Worm (Caenorhabditis elegans) whole organism, L4/young adult: ENCODE results near the gene T06C12.9.
"Not testable (repeated sequence)": the region's sequence is repeated elsewhere in the genome, so short reads cannot be mapped to it uniquely, and the experiment has no call there.

Experiments used
- W03F9.2 ChIP-seq: fragments of 150-350 bp; optimal IDR thresholded peaks from 2 replicates; lab custom pipeline; 2014; ENCODE audit warnings: missing biosample characterization, missing genetic modification characterization
- dao-5 ChIP-seq: sonication (generic microtip); optimal IDR thresholded peaks from 2 replicates; lab custom pipeline; 2016; ENCODE audit warnings: missing genotype, missing genetic modification characterization, moderate library complexity, missing compliant biosample characterization
- him-1 ChIP-seq: sonication (generic microtip); optimal IDR thresholded peaks from 2 replicates; lab custom pipeline; 2016; ENCODE audit warnings: missing genotype, missing genetic modification reagents, missing genetic modification characterization, missing compliant biosample characterization

T06C12.9 gene

DNA sequence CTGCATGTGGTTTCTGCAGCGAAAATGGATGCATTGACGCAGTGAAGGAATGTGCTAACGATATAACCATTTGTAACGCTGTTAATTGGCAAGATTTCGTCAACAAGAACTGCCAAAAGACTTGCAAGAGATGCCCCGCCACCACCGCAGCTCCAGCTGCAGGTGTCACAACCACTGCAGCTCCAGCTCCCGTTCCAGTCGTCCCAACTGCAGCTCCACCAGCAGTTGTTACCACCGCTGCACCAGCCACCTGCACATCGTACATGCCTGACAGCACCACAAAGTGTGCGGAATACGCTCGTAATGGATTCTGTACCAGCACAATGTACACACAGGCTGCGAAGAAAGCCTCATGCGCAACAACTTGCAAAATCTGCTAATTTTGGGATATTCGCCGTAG is 26.8 kb upstream of the T06C12.9 start:
- no peak for TF ChIP-seq W03F9.2 (tag; lab: Kevin White, UChicago)
- TF ChIP-seq dao-5 (tag; lab: Kevin White, UChicago): no peak
- no peak for TF ChIP-seq him-1 (tag; lab: Kevin White, UChicago)

DNA sequence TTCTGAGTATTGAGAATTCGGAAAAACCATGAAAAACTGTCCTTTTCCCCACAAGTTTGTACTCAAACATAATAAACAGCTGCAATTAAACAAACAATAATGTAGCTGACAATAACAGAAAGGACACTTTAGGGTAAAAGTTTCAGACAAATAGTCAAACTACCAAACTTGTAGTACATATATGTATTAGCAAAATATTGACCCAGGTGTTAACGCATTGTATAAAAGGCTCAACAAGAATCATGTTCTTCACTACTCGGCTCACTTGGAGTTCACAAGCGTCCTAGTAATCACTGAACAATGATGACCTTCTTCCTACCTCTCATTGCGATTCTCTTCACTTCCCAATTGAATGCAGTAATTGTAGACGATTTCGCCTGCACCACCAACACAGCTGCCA is 26.0 kb upstream of the T06C12.9 start, which contains the start of gene F35E8.6:
F35E8.6 (plus strand) TSS at position 301 of the 400 bp plus-strand sequence.
- no peak for TF ChIP-seq dao-5 (tag; lab: Kevin White, UChicago)
- TF ChIP-seq W03F9.2 (tag; lab: Kevin White, UChicago): no peak
- no peak for TF ChIP-seq him-1 (tag; lab: Kevin White, UChicago)

DNA sequence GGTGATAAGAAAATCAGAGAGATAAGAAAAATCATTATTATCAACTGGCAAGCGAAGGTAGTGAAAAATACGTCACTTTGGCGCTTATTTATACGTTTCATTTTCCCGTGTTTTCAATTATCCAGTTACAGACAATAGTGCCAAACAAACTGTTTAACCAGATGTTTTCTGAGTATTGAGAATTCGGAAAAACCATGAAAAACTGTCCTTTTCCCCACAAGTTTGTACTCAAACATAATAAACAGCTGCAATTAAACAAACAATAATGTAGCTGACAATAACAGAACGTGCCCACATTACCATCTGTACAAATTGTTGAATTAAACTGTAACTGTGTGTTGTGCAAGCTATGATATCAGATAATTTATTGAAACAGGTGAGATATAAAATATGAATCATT is 19.7 kb upstream of the T06C12.9 start, which contains the start of the genes F35E8.1 and F35E8.2:
F35E8.1 (minus strand) TSS at position 101 of the 400 bp plus-strand sequence.
F35E8.2 (plus strand) TSS at position 132 of the 400 bp plus-strand sequence.
- TF ChIP-seq him-1, dao-5, W03F9.2 (tag; lab: Kevin White, UChicago): not testable (repeated sequence)

DNA sequence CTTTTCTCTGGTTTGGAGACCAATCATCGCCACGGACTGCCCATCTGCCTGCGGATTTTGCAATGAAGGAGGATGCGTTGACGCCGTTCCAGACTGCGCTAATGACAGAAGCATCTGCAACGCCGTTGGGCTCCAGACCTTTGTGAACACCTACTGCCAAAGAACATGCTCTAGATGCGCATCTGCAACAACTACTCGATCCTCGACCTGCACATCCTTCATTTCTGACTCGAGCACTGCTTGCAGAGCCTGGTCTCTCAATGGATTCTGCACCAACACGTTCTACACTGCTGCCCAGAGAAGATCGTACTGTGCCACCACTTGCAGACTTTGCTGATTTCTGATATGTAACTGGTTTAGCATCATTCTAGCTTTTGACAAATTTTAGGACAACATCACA is 14.7 kb upstream of the T06C12.9 start:
- TF ChIP-seq dao-5 (tag; lab: Kevin White, UChicago): no peak
- TF ChIP-seq W03F9.2 (tag; lab: Kevin White, UChicago): no peak
- no peak for TF ChIP-seq him-1 (tag; lab: Kevin White, UChicago)

DNA sequence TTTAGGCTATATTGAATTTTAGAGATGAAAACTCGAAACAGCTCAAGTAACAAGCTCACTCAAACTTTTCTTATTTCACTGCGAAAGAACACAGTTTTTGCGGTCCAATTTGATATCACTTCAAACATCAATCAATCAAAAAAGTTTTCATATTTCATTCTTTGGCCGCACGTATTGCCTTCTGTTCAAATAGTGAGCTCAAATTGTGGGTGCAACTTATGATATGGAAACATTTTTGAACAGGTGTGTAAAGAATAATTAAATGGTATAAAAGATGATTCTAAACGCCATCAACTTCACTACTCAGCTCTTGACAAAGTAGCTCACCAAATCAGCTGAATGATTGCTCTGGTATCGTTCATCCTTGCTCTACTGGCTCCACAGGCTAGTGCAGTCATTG is 13.8 kb upstream of the T06C12.9 start, which contains the start of gene T06C12.14:
T06C12.14 (plus strand) TSS at position 301 of the 400 bp plus-strand sequence.
- TF ChIP-seq W03F9.2 (tag; lab: Kevin White, UChicago): no peak
- TF ChIP-seq dao-5 (tag; lab: Kevin White, UChicago): no peak
- no peak for TF ChIP-seq him-1 (tag; lab: Kevin White, UChicago)

DNA sequence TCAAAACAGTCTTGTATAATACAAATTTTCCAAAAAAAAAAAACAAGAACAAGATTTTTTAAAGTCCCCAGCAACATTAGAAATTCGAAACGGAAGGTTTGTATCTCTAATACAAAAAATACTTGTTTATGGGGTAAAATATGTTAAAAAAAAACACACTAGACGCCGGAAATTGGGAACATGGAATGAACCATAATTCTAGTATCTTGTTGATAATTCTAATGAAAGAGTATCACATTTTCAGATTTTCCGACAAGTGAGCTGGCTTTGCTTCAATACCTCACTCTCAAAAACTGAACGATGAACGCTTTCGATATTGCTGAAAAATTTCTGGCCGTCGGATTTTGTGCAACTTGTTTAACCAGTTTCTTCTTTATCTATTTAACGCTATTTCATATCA is 11.8 kb upstream of the T06C12.9 start, which contains the start of gene str-60:
str-60 (plus strand) TSS at position 301 of the 400 bp plus-strand sequence.
- TF ChIP-seq W03F9.2 (tag; lab: Kevin White, UChicago) (no peak), dao-5 (tag; lab: Kevin White, UChicago) (no peak), him-1 (tag; lab: Kevin White, UChicago) (no peak)

DNA sequence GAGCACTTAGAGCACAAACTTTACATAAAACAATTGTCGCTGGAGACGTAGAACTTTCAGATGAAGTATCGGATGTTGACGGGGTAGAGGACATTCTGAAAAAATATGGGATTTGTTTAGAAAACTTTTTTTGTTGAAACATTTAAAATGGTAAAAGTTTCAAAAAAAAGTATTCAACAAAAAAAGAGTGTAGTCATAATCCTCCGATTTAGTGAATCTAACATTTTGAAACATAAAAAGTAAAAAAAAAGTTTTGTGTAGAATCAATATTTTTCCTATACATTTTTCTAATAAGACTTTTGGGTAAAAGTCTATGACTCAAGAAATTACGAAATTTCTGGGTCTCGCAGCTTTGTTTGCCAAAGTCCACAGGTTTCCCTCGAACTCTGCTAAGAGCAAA is 10.8 kb upstream of the T06C12.9 start, which contains the start of gene nhr-213:
nhr-213 (minus strand) TSS at position 101 of the 400 bp plus-strand sequence.
- no peak for TF ChIP-seq dao-5 (tag; lab: Kevin White, UChicago)
- no peak for TF ChIP-seq him-1 (tag; lab: Kevin White, UChicago)
- no peak for TF ChIP-seq W03F9.2 (tag; lab: Kevin White, UChicago)

DNA sequence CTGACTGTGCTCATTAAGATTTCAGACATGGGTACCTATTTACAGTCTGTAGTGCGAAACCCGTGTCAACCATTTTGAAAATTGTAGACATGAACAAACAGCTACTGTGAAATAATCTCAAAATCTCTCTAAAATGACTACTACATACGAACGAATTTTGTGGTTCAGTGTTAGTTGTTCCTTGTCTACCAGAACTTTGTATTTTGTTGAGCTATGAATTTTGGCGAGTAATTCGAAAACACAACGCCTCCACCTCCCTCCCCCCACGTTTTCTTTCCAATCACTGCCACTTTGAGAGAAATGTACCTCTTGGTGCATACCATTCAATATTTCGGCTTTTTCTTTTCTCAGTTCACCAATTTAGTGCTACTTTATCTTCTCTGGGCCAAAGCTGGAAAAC is 6.8 kb upstream of the T06C12.9 start, which contains the start of gene T06C12.11:
T06C12.11 (plus strand) TSS at position 301 of the 400 bp plus-strand sequence.
- TF ChIP-seq W03F9.2 (tag; lab: Kevin White, UChicago) (no peak), him-1 (tag; lab: Kevin White, UChicago) (no peak), dao-5 (tag; lab: Kevin White, UChicago) (no peak)

DNA sequence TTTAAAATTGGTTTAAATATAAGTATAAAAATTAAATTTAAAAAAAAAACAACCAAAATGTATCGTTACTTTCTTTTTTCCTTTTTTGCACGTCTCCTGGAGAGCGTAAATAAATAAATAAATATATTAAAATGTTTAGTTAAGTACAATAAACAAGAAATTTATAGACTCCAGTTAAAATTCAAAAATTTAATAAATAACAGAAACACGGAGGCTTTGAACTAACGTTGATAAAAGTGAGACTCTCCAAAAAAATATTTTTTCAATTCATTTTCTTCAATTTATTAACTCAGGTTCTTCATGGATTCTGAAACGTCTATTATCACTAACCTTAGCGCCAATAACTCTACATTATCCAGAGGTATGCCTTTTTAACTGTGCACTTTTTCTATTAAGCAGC is 5.9 kb upstream of the T06C12.9 start, which contains the start of gene T06C12.12:
T06C12.12 (plus strand) TSS at position 301 of the 400 bp plus-strand sequence.
- TF ChIP-seq him-1 (tag; lab: Kevin White, UChicago) (no peak), W03F9.2 (tag; lab: Kevin White, UChicago) (no peak), dao-5 (tag; lab: Kevin White, UChicago) (no peak)

DNA sequence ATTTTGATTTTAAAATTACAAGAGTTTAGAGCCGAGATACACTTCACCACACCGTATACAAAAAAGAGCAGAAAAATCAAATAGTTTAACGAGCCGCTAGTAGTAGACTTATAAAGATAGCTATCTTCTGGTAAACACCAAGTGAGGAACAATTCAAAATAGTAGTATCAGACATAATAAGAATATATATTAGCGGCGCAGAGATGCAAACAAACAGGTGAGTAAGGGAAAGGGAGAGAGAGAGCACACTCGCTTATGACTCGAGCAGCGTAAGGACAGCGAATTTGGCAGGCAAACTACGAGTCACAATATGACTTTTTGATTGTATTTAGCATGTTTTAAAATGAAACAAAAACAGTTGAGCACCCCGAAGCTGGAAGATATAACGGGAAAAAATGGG is 5.4 kb upstream of the T06C12.9 start:
- TF ChIP-seq W03F9.2 (tag; lab: Kevin White, UChicago): no peak
- no peak for TF ChIP-seq dao-5 (tag; lab: Kevin White, UChicago)
- no peak for TF ChIP-seq him-1 (tag; lab: Kevin White, UChicago)

DNA sequence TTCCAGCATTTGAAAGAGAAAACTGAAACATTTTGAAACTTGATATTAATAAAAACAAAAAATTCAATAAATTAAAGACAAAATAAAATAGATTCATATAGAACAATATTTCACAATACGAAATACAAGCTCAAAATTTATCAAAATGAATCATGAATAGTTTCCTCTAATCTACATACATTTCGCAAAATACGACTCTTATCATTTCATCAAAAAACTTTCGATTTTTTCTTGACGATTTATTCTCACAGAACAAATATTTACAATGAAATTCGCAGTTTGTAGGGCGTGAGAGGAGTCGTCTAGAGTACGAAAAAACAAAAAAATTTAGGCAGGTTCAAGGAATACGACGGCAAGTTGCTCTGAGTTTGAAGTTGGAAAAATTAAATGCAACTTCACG is 4.2 kb upstream of the T06C12.9 start:
- no peak for TF ChIP-seq him-1 (tag; lab: Kevin White, UChicago)
- no peak for TF ChIP-seq dao-5 (tag; lab: Kevin White, UChicago)
- TF ChIP-seq W03F9.2 (tag; lab: Kevin White, UChicago): no peak

DNA sequence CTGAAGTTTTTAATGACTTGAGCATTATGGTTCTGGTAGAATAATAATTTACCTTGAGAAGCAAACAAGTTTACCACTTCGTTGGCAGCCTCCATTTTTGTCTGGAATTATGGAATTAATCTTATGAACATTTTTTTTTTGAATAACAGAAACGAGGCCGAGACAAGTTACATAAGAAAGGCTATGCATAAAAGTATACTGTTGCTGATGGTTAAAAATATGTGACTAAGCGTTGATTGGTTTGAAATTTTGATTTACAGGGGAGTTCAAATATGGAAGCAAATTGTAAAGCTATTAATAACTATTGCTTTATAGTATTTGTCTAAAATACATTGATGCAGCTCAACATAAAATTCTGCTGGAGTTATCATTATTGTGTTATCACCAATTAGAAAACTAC is 2.9 kb upstream of the T06C12.9 start, which contains the start of gene cgt-1:
cgt-1 (minus strand) TSS at position 101 of the 400 bp plus-strand sequence.
- TF ChIP-seq W03F9.2 (tag; lab: Kevin White, UChicago): no peak
- TF ChIP-seq dao-5 (tag; lab: Kevin White, UChicago): no peak
- TF ChIP-seq him-1 (tag; lab: Kevin White, UChicago): no peak

DNA sequence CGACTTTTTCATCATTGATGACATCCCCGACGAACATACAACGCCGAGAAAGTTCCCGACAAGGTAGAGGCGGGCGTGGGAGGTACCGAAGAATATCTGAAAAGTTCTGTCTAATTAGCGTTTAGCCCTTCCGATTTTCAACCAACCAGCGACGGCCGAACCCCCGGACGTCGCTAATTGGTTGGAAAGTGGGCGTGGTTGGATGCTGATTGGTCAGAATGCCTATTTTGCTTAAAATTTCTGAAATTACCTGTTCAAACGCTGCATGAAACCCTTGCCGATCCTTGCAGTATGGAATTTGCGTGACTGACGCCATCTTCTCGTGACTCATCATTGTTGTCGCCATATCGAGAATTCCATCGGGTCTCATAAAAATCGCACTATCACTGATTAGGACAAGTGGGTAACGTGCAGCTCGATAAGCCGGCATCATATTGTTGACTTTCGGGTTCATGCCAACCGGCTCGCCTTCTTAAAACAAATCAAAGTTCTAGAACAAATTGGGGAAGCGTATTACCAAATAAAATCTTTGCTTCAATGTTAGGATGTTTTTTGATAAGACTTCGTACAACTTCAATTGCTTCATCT is 1.9 kb upstream of the T06C12.9 start:
- TF ChIP-seq W03F9.2 (tag; lab: Kevin White, UChicago) (no peak), dao-5 (tag; lab: Kevin White, UChicago) (no peak), him-1 (tag; lab: Kevin White, UChicago) (no peak)
